Fruit fly (Drosophila melanogaster) whole organism, embryonic: ENCODE data around the gene peb.

Source experiments
- Awh ChIP-seq: fragments of 200-800 bp; sonication (Bioruptor generic); IDR thresholded peaks from 2 replicates; pipeline ENCODE4, ENCODE4 v1.3.6; 2022; ENCODE audit warnings: missing biosample characterization, missing genetic modification characterization
- CG10431 ChIP-seq: fragments of 200-800 bp; sonication (Bioruptor generic); optimal IDR thresholded peaks from 3 replicates; lab custom pipeline; 2018; ENCODE audit warnings: missing biosample characterization, mild to moderate bottlenecking, missing genetic modification characterization
- CG11398 ChIP-seq: fragments of 200-800 bp; sonication (Bioruptor generic); optimal IDR thresholded peaks from 2 replicates; lab custom pipeline; 2016; ENCODE audit warnings: missing biosample characterization, missing genetic modification characterization
- CG11456 ChIP-seq: fragments of 200-800 bp; sonication (Bioruptor generic); IDR thresholded peaks from 3 replicates; pipeline ENCODE4 v1.3.6; 2022; ENCODE audit warnings: missing biosample characterization, missing genetic modification characterization
- CG11504 ChIP-seq: fragments of 200-800 bp; sonication (Bioruptor generic); optimal IDR thresholded peaks from 3 replicates; lab custom pipeline; 2019; ENCODE audit warnings: missing biosample characterization, mild to moderate bottlenecking, missing genetic modification characterization, moderate library complexity
- CG12155 ChIP-seq: fragments of 200-800 bp; sonication (Bioruptor generic); optimal IDR thresholded peaks from 3 replicates; lab custom pipeline; 2016; ENCODE audit warnings: missing biosample characterization, missing genetic modification characterization
- CG13287 ChIP-seq: fragments of 200-800 bp; sonication (Bioruptor generic); IDR thresholded peaks from 2 replicates; pipeline ENCODE4 v1.3.6; 2022; ENCODE audit warnings: missing biosample characterization, missing genetic modification characterization; ENCODE audit not compliant: partially characterized antibody
- CG14050 ChIP-seq: fragments of 200-800 bp; sonication (Bioruptor generic); IDR thresholded peaks from 3 replicates; pipeline ENCODE4 v1.3.6; 2022; ENCODE audit warnings: missing biosample characterization, missing genetic modification characterization
- CG15073 ChIP-seq: fragments of 200-800 bp; sonication (Bioruptor generic); optimal IDR thresholded peaks from 2 replicates; lab custom pipeline; 2016; ENCODE audit warnings: missing biosample characterization, missing genetic modification characterization
- CG17612 ChIP-seq: fragments of 200-800 bp; sonication (Bioruptor generic); IDR thresholded peaks from 2 replicates; pipeline ENCODE4 v1.3.6; 2022; ENCODE audit warnings: missing biosample characterization, missing genetic modification characterization
- CG2712 ChIP-seq: fragments of 200-800 bp; optimal IDR thresholded peaks from 3 replicates; lab custom pipeline; 2019; ENCODE audit warnings: missing biosample characterization, mild to moderate bottlenecking, missing genetic modification characterization, moderate library complexity
- CG34224 ChIP-seq: fragments of 200-800 bp; sonication (Bioruptor generic); IDR thresholded peaks from 3 replicates; pipeline ENCODE4 v1.3.6; 2022; ENCODE audit warnings: missing biosample characterization, missing genetic modification characterization; ENCODE audit not compliant: partially characterized antibody
- CG4820 ChIP-seq: fragments of 200-800 bp; sonication (Bioruptor generic); optimal IDR thresholded peaks from 3 replicates; lab custom pipeline; 2016; ENCODE audit warnings: missing biosample characterization, missing genetic modification characterization
- CG6689 ChIP-seq: fragments of 200-800 bp; sonication (Bioruptor generic); IDR thresholded peaks from 2 replicates; pipeline ENCODE4 v1.3.6; 2022; ENCODE audit warnings: missing biosample characterization, missing genetic modification characterization
- CG7556 ChIP-seq: fragments of 200-800 bp; sonication (Bioruptor generic); optimal IDR thresholded peaks from 2 replicates; lab custom pipeline; 2017; ENCODE audit warnings: missing biosample characterization, mild to moderate bottlenecking, missing genetic modification characterization
- CG8388 ChIP-seq: fragments of 200-800 bp; sonication (Bioruptor generic); optimal IDR thresholded peaks from 2 replicates; lab custom pipeline; 2019; ENCODE audit warnings: missing biosample characterization, mild to moderate bottlenecking, missing genetic modification characterization, moderate library complexity
- Dp ChIP-seq: fragments of 200-800 bp; sonication (Bioruptor generic); optimal IDR thresholded peaks from 2 replicates; lab custom pipeline; 2018; ENCODE audit warnings: missing biosample characterization, mild to moderate bottlenecking, missing genetic modification characterization, moderate library complexity
- E2f2 ChIP-seq: fragments of 200-800 bp; sonication (Bioruptor generic); IDR thresholded peaks from 2 replicates; pipeline ENCODE4 v1.3.6; 2022; ENCODE audit warnings: missing biosample characterization, missing genetic modification characterization
- ERR ChIP-seq: fragments of 200-800 bp; sonication (Bioruptor generic); optimal IDR thresholded peaks from 2 replicates; lab custom pipeline; 2016; ENCODE audit warnings: missing biosample characterization, missing genetic modification characterization
- Ets97D ChIP-seq: fragments of 200-800 bp; sonication (Bioruptor generic); optimal IDR thresholded peaks from 3 replicates; lab custom pipeline; 2016; ENCODE audit warnings: missing biosample characterization, missing genetic modification characterization
- Myb ChIP-seq: fragments of 200-800 bp; sonication (Bioruptor generic); optimal IDR thresholded peaks from 2 replicates; lab custom pipeline; 2016; ENCODE audit warnings: missing biosample characterization, missing genetic modification characterization
- Nf-YA ChIP-seq: fragments of 200-800 bp; sonication (Bioruptor generic); IDR thresholded peaks from 2 replicates; pipeline ENCODE4 v1.3.6; 2022; ENCODE audit warnings: missing biosample characterization, missing genetic modification characterization
- PHDP ChIP-seq: fragments of 200-800 bp; sonication (Bioruptor generic); optimal IDR thresholded peaks from 3 replicates; lab custom pipeline; 2018; ENCODE audit warnings: missing biosample characterization, mild to moderate bottlenecking, missing genetic modification characterization, moderate library complexity
- Tbp ChIP-seq: fragments of >200 bp; optimal IDR thresholded peaks from 2 replicates; lab custom pipeline; 2018; ENCODE audit warnings: missing biosample characterization, missing genetic modification characterization
- Xrp1 ChIP-seq: fragments of 200-800 bp; sonication (Bioruptor generic); IDR thresholded peaks from 2 replicates; pipeline ENCODE4 v1.3.6; 2022; ENCODE audit warnings: missing biosample characterization, missing genetic modification characterization
- ato ChIP-seq: fragments of 200-800 bp; sonication (Bioruptor generic); IDR thresholded peaks from 2 replicates; pipeline ENCODE4 v1.3.6; 2022; ENCODE audit warnings: missing biosample characterization, missing genetic modification characterization; ENCODE audit not compliant: partially characterized antibody
- cato ChIP-seq: fragments of 200-800 bp; sonication (Bioruptor generic); optimal IDR thresholded peaks from 2 replicates; lab custom pipeline; 2016; ENCODE audit warnings: missing biosample characterization, missing genetic modification characterization, borderline replicate concordance
- chm ChIP-seq: fragments of 200-800 bp; sonication (Bioruptor generic); IDR thresholded peaks from 2 replicates; pipeline ENCODE4 v1.3.6; 2022; ENCODE audit warnings: missing biosample characterization, missing genetic modification characterization
- disco-r ChIP-seq: fragments of 200-800 bp; sonication (Bioruptor generic); optimal IDR thresholded peaks from 2 replicates; lab custom pipeline; 2016; ENCODE audit warnings: missing biosample characterization, missing genetic modification characterization
- fru ChIP-seq: fragments of >200 bp; optimal IDR thresholded peaks from 2 replicates; lab custom pipeline; 2017
- gce ChIP-seq: fragments of 200-800 bp; sonication (Bioruptor generic); IDR thresholded peaks from 3 replicates; pipeline ENCODE4 v1.3.6; 2022; ENCODE audit warnings: missing biosample characterization, missing genetic modification characterization
- gfzf ChIP-seq: fragments of 200-800 bp; sonication (Bioruptor generic); optimal IDR thresholded peaks from 2 replicates; lab custom pipeline; 2016; ENCODE audit warnings: missing biosample characterization, mild to moderate bottlenecking, missing genetic modification characterization, moderate library complexity
- insv ChIP-seq, 2 experiments: fragments of 200-800 bp; sonication (Bioruptor generic); optimal IDR thresholded peaks; 3 replicates each; lab custom pipeline; 2016 to 2018; ENCODE audit warnings: missing biosample characterization in 2 of 2, missing genetic modification characterization in 2 of 2
- inv ChIP-seq: fragments of 200-800 bp; sonication (Bioruptor generic); IDR thresholded peaks from 2 replicates; pipeline ENCODE4 v1.3.6; 2022; ENCODE audit warnings: missing biosample characterization, missing genetic modification characterization; ENCODE audit not compliant: partially characterized antibody
- ken ChIP-seq: fragments of 200-800 bp; sonication (Bioruptor generic); IDR thresholded peaks from 3 replicates; pipeline ENCODE4 v1.3.6; 2022; ENCODE audit warnings: missing biosample characterization, missing genetic modification characterization
- lilli ChIP-seq: fragments of 200-800 bp; sonication (Bioruptor generic); optimal IDR thresholded peaks from 3 replicates; lab custom pipeline; 2016; ENCODE audit warnings: missing biosample characterization, missing genetic modification characterization
- nerfin-2 ChIP-seq: fragments of 200-800 bp; sonication (Bioruptor generic); IDR thresholded peaks from 2 replicates; pipeline ENCODE4 v1.3.6; 2022; ENCODE audit warnings: missing biosample characterization, missing genetic modification characterization; ENCODE audit not compliant: partially characterized antibody
- oc ChIP-seq: fragments of 200-800 bp; sonication (Bioruptor generic); optimal IDR thresholded peaks from 2 replicates; lab custom pipeline; 2018; ENCODE audit warnings: missing biosample characterization, mild to moderate bottlenecking, missing genetic modification characterization, moderate library complexity
- pfk ChIP-seq: fragments of 200-800 bp; sonication (Bioruptor generic); optimal IDR thresholded peaks from 2 replicates; lab custom pipeline; 2018; ENCODE audit warnings: missing biosample characterization, mild to moderate bottlenecking, missing genetic modification characterization, moderate library complexity
- phol ChIP-seq: fragments of 200-800 bp; sonication (Bioruptor generic); optimal IDR thresholded peaks from 3 replicates; lab custom pipeline; 2018; ENCODE audit warnings: missing biosample characterization, mild to moderate bottlenecking, missing genetic modification characterization, moderate library complexity
- pnt ChIP-seq: fragments of 200-800 bp; sonication (Bioruptor generic); optimal IDR thresholded peaks from 3 replicates; lab custom pipeline; 2016; ENCODE audit warnings: missing biosample characterization, missing genetic modification characterization
- pzg ChIP-seq: fragments of 200-800 bp; sonication (Bioruptor generic); optimal IDR thresholded peaks from 3 replicates; lab custom pipeline; 2018; ENCODE audit warnings: missing biosample characterization, mild to moderate bottlenecking, missing genetic modification characterization, moderate library complexity
- slou ChIP-seq: fragments of 200-800 bp; sonication (Bioruptor generic); optimal IDR thresholded peaks from 3 replicates; lab custom pipeline; 2016; ENCODE audit warnings: missing biosample characterization, missing genetic modification characterization
- stwl ChIP-seq: fragments of 200-800 bp; sonication (Bioruptor generic); optimal IDR thresholded peaks from 3 replicates; lab custom pipeline; 2018; ENCODE audit warnings: missing biosample characterization, mild to moderate bottlenecking, missing genetic modification characterization, moderate library complexity
- zen ChIP-seq: fragments of 200-800 bp; sonication (Bioruptor generic); optimal IDR thresholded peaks from 3 replicates; lab custom pipeline; 2018; ENCODE audit warnings: missing biosample characterization, mild to moderate bottlenecking, missing genetic modification characterization, moderate library complexity
- zen2 ChIP-seq: fragments of 200-800 bp; sonication (Bioruptor generic); IDR thresholded peaks from 3 replicates; pipeline ENCODE4 v1.3.6; 2022; ENCODE audit warnings: missing biosample characterization, missing genetic modification characterization; ENCODE audit not compliant: partially characterized antibody
- zfh1 ChIP-seq: fragments of 200-800 bp; sonication (Bioruptor generic); IDR thresholded peaks from 3 replicates; pipeline ENCODE4 v1.3.6; 2022; ENCODE audit warnings: missing biosample characterization, missing genetic modification characterization

Gene peb

dm6 chrX:4627160-4627559 is 9.8 kb downstream of the peb start:
- TF ChIP-seq stwl (tag; lab: Kevin White, UChicago), result peak; percentile 92
- TF ChIP-seq Ets97D, result peak; percentile 11
- no peak for TF ChIP-seq oc (tag; lab: Kevin White, UChicago)
- TF ChIP-seq gfzf (GFP tag; lab: Kevin White, UChicago), result peak; percentile 51
- peak; percentile 44; the same call in 2 of the 3 replicates for TF ChIP-seq zen2
- 0 out of 3 replicates have a peak, but pooled peaks have one; percentile 17 for TF ChIP-seq CG34224 (GFP tag; lab: Robert Waterston, UW)
- no peak for TF ChIP-seq insv (GFP tag; optimal IDR thresholded peaks at IDR 0.05; lab: Kevin White, UChicago)
- TF ChIP-seq Dp (GFP tag; lab: Kevin White, UChicago), result peak; percentile 59
- TF ChIP-seq CG13287 (GFP tag; lab: Robert Waterston, UW), result peak; percentile 24; the same call in 1 of the 2 replicates
- TF ChIP-seq Myb (GFP tag; lab: Kevin White, UChicago), result peak; percentile 43
- TF ChIP-seq fru (lab: Kevin White, UChicago), result no peak
- TF ChIP-seq E2f2 (GFP tag; lab: Robert Waterston, UW), result peak; percentile 69

- TF ChIP-seq gce (GFP tag; lab: Robert Waterston, UW) (no peak), CG8388 (GFP tag; lab: Kevin White, UChicago) (no peak), CG6689 (GFP tag; lab: Robert Waterston, UW) (no peak), Tbp (GFP tag; lab: Kevin White, UChicago) (no peak), inv (GFP tag; lab: Robert Waterston, UW) (no peak), cato (GFP tag; lab: Kevin White, UChicago) (no peak), ken (GFP tag; lab: Robert Waterston, UW) (no peak), CG14050 (no peak), phol (tag; lab: Kevin White, UChicago) (no peak), CG17612 (GFP tag; lab: Robert Waterston, UW) (no peak), lilli (GFP tag; lab: Kevin White, UChicago) (no peak)
These were observed 13.5 kb downstream of the peb start, which contains the start of gene Alms1b for dm6 chrX:4630836-4631235. Gene Alms1b (minus strand): TSS chrX:4630936.

dm6 chrX:4635856-4636486 is 18.6 kb downstream of the peb start, which contains the start of the genes Alms1a and pon:
Gene Alms1a (minus strand): TSS chrX:4636004.
Gene pon (plus strand): TSS chrX:4636318.
- TF ChIP-seq CG12155, result no peak
- TF ChIP-seq pfk (GFP tag; lab: Kevin White, UChicago), result no peak
- TF ChIP-seq ato (GFP tag; lab: Robert Waterston, UW), result peak; percentile 90
- no peak for TF ChIP-seq slou (GFP tag; lab: Kevin White, UChicago)
- TF ChIP-seq pnt (GFP tag; lab: Kevin White, UChicago), result no peak
- no peak for TF ChIP-seq CG11398 (GFP tag; lab: Kevin White, UChicago)
- no peak for TF ChIP-seq Xrp1 (GFP tag; lab: Robert Waterston, UW)
- peak; percentile 89 for TF ChIP-seq zen2
- peak; percentile 25 for TF ChIP-seq CG2712 (tag; lab: Kevin White, UChicago)
- TF ChIP-seq nerfin-2 (GFP tag; lab: Robert Waterston, UW), result peak; percentile 97
- TF ChIP-seq disco-r (GFP tag; lab: Kevin White, UChicago), result no peak
- no peak for TF ChIP-seq CG4820
- no peak for TF ChIP-seq CG10431 (GFP tag; lab: Kevin White, UChicago)
- TF ChIP-seq Awh (GFP tag; lab: Robert Waterston, UW), result no peak
- no peak for TF ChIP-seq Nf-YA (GFP tag; lab: Robert Waterston, UW)
- peak; percentile 60 for TF ChIP-seq inv (GFP tag; lab: Robert Waterston, UW)
- TF ChIP-seq PHDP, result no peak
- TF ChIP-seq ERR (GFP tag; lab: Kevin White, UChicago), result no peak
- TF ChIP-seq CG11456 (GFP tag; lab: Robert Waterston, UW), result no peak
- TF ChIP-seq zfh1, result no peak
- no peak for TF ChIP-seq CG7556 (GFP tag; lab: Kevin White, UChicago)
- TF ChIP-seq E2f2 (GFP tag; lab: Robert Waterston, UW), result peak; percentile 76
- TF ChIP-seq chm, result no peak
- no peak for TF ChIP-seq CG15073 (GFP tag; lab: Kevin White, UChicago)
- no peak for TF ChIP-seq CG11504 (tag; lab: Kevin White, UChicago)
- peak; percentile 15 for TF ChIP-seq pzg (GFP tag; lab: Kevin White, UChicago)
- TF ChIP-seq zen (tag; lab: Kevin White, UChicago), result no peak
